Fruit fly (Drosophila melanogaster) whole organism, embryonic: ENCODE data around the gene Bsg.

Source experiments
- Ada2b ChIP-seq: fragments of 200-800 bp; sonication (Bioruptor generic); IDR thresholded peaks from 2 replicates; pipeline ENCODE4 v1.3.6; 2022; ENCODE audit warnings: missing biosample characterization, missing genetic modification characterization
- Antp ChIP-seq: fragments of 200-800 bp; sonication (Bioruptor generic); optimal IDR thresholded peaks from 3 replicates; lab custom pipeline; 2016; ENCODE audit warnings: missing biosample characterization, missing genetic modification characterization
- Bteb2 ChIP-seq: fragments of 200-800 bp; sonication (Bioruptor generic); optimal IDR thresholded peaks from 2 replicates; lab custom pipeline; 2016; ENCODE audit warnings: missing biosample characterization, missing genetic modification characterization
- CG1024 ChIP-seq: fragments of 200-800 bp; sonication (Bioruptor generic); IDR thresholded peaks from 2 replicates; pipeline ENCODE4 v1.3.6; 2022; ENCODE audit warnings: missing biosample characterization, missing genetic modification characterization
- CG10274 ChIP-seq: fragments of 200-800 bp; sonication (Bioruptor generic); optimal IDR thresholded peaks from 3 replicates; lab custom pipeline; 2017; ENCODE audit warnings: missing biosample characterization, mild to moderate bottlenecking, missing genetic modification characterization
- CG10431 ChIP-seq: fragments of 200-800 bp; sonication (Bioruptor generic); optimal IDR thresholded peaks from 3 replicates; lab custom pipeline; 2018; ENCODE audit warnings: missing biosample characterization, mild to moderate bottlenecking, missing genetic modification characterization
- CG10654 ChIP-seq: fragments of 200-800 bp; sonication (Bioruptor generic); optimal IDR thresholded peaks from 2 replicates; lab custom pipeline; 2016; ENCODE audit warnings: missing biosample characterization, missing genetic modification characterization
- CG11247 ChIP-seq: fragments of 200-800 bp; sonication (Bioruptor generic); IDR thresholded peaks from 2 replicates; pipeline ENCODE4 v1.3.6; 2022; ENCODE audit warnings: missing biosample characterization, missing genetic modification characterization
- CG12942 ChIP-seq: fragments of 200-800 bp; sonication (Bioruptor generic); optimal IDR thresholded peaks from 3 replicates; lab custom pipeline; 2016; ENCODE audit warnings: missing biosample characterization, missing genetic modification characterization
- CG15269 ChIP-seq: fragments of 200-800 bp; sonication (Bioruptor generic); optimal IDR thresholded peaks from 2 replicates; lab custom pipeline; 2018; ENCODE audit warnings: missing biosample characterization, mild to moderate bottlenecking, missing genetic modification characterization, moderate library complexity
- CG17802 ChIP-seq: fragments of 200-800 bp; sonication (Bioruptor generic); optimal IDR thresholded peaks from 2 replicates; lab custom pipeline; 2018; ENCODE audit warnings: missing biosample characterization, mild to moderate bottlenecking, missing genetic modification characterization, moderate library complexity
- CG2678 ChIP-seq: fragments of 200-800 bp; sonication (Bioruptor generic); optimal IDR thresholded peaks from 3 replicates; lab custom pipeline; 2019; ENCODE audit warnings: missing biosample characterization, mild to moderate bottlenecking, missing genetic modification characterization, moderate library complexity
- CG2712 ChIP-seq: fragments of 200-800 bp; optimal IDR thresholded peaks from 3 replicates; lab custom pipeline; 2019; ENCODE audit warnings: missing biosample characterization, mild to moderate bottlenecking, missing genetic modification characterization, moderate library complexity
- CG2889 ChIP-seq: fragments of 200-800 bp; sonication (Bioruptor generic); IDR thresholded peaks from 3 replicates; pipeline ENCODE4 v1.3.6; 2022; ENCODE audit warnings: missing biosample characterization, missing genetic modification characterization
- CG31441 ChIP-seq: fragments of 200-800 bp; sonication (Bioruptor generic); IDR thresholded peaks from 2 replicates; pipeline ENCODE4 v1.3.6; 2022; ENCODE audit warnings: missing biosample characterization, missing genetic modification characterization
- CG3163 ChIP-seq: fragments of 200-800 bp; sonication (Bioruptor generic); optimal IDR thresholded peaks from 3 replicates; lab custom pipeline; 2016; ENCODE audit warnings: missing biosample characterization, missing genetic modification characterization
- CG32772 ChIP-seq: fragments of 200-800 bp; sonication (Bioruptor generic); IDR thresholded peaks from 2 replicates; pipeline ENCODE4 v1.3.6; 2022; ENCODE audit warnings: missing biosample characterization, missing genetic modification characterization
- CG7556 ChIP-seq: fragments of 200-800 bp; sonication (Bioruptor generic); optimal IDR thresholded peaks from 2 replicates; lab custom pipeline; 2017; ENCODE audit warnings: missing biosample characterization, mild to moderate bottlenecking, missing genetic modification characterization
- CG7786 ChIP-seq: fragments of 200-800 bp; sonication (Bioruptor generic); optimal IDR thresholded peaks from 2 replicates; lab custom pipeline; 2016; ENCODE audit warnings: missing biosample characterization, missing genetic modification characterization
- CG9876 ChIP-seq: fragments of 200-800 bp; sonication (Bioruptor generic); optimal IDR thresholded peaks from 2 replicates; lab custom pipeline; 2016; ENCODE audit warnings: missing biosample characterization, missing genetic modification characterization
- CG9932 ChIP-seq: fragments of 200-800 bp; sonication (Bioruptor generic); IDR thresholded peaks from 2 replicates; pipeline ENCODE4 v1.3.6; 2022; ENCODE audit warnings: missing biosample characterization, missing genetic modification characterization
- Dad ChIP-seq: fragments of 200-800 bp; sonication (Bioruptor generic); optimal IDR thresholded peaks from 3 replicates; lab custom pipeline; 2016; ENCODE audit warnings: missing biosample characterization, missing genetic modification characterization
- H15 ChIP-seq: fragments of 200-800 bp; sonication (Bioruptor generic); IDR thresholded peaks from 3 replicates; pipeline ENCODE4 v1.3.6; 2022; ENCODE audit warnings: missing biosample characterization, missing genetic modification characterization
- H2.0 ChIP-seq: fragments of 200-800 bp; sonication (Bioruptor generic); IDR thresholded peaks from 2 replicates; pipeline ENCODE4 v1.3.6; 2022; ENCODE audit warnings: missing biosample characterization, missing genetic modification characterization
- Hr3 ChIP-seq: fragments of 200-800 bp; sonication (Bioruptor generic); optimal IDR thresholded peaks from 3 replicates; lab custom pipeline; 2016; ENCODE audit warnings: missing biosample characterization, missing genetic modification characterization
- MBD-R2 ChIP-seq: fragments of 200-800 bp; sonication (Bioruptor generic); IDR thresholded peaks from 2 replicates; pipeline ENCODE4 v1.3.6; 2022; ENCODE audit warnings: missing biosample characterization, missing genetic modification characterization
- MTF-1 ChIP-seq: fragments of 200-800 bp; sonication (Bioruptor generic); optimal IDR thresholded peaks from 2 replicates; lab custom pipeline; 2018; ENCODE audit warnings: missing biosample characterization, mild to moderate bottlenecking, missing genetic modification characterization, borderline replicate concordance
- Neu2 ChIP-seq: fragments of 200-800 bp; sonication (Bioruptor generic); optimal IDR thresholded peaks from 3 replicates; lab custom pipeline; 2016; ENCODE audit warnings: missing biosample characterization, missing genetic modification characterization, borderline replicate concordance
- Rfx ChIP-seq: fragments of 200-800 bp; sonication (Bioruptor generic); IDR thresholded peaks from 2 replicates; pipeline ENCODE4 v1.3.6; 2022; ENCODE audit warnings: missing biosample characterization, missing genetic modification characterization
- ase ChIP-seq: fragments of 200-800 bp; sonication (Bioruptor generic); IDR thresholded peaks from 3 replicates; pipeline ENCODE4 v1.3.6; 2022; ENCODE audit warnings: missing biosample characterization, missing genetic modification characterization
- bbx ChIP-seq: fragments of 200-800 bp; sonication (Bioruptor generic); IDR thresholded peaks from 2 replicates; pipeline ENCODE4 v1.3.6; 2022; ENCODE audit warnings: missing biosample characterization, missing genetic modification characterization; ENCODE audit not compliant: partially characterized antibody
- cad ChIP-seq: fragments of >200 bp; optimal IDR thresholded peaks from 2 replicates; lab custom pipeline; 2017; ENCODE audit warnings: missing biosample characterization, missing genetic modification characterization
- chif ChIP-seq, 2 experiments: fragments of 200-800 bp; sonication (Bioruptor generic); optimal IDR thresholded peaks; 3 replicates each; lab custom pipeline; 2016; ENCODE audit warnings: missing biosample characterization in 2 of 2, missing genetic modification characterization in 2 of 2
- cwo ChIP-seq: fragments of 200-800 bp; sonication (Bioruptor generic); optimal IDR thresholded peaks from 3 replicates; lab custom pipeline; 2017; ENCODE audit warnings: missing biosample characterization, missing genetic modification characterization, mild to moderate bottlenecking, moderate library complexity, missing genetic modification reagents
- danr ChIP-seq: fragments of 200-800 bp; sonication (Bioruptor generic); IDR thresholded peaks from 2 replicates; pipeline ENCODE4 v1.3.6; 2022; ENCODE audit warnings: missing biosample characterization, missing genetic modification characterization
- dmrt99B ChIP-seq: fragments of 200-800 bp; sonication (Bioruptor generic); optimal IDR thresholded peaks from 2 replicates; lab custom pipeline; 2018; ENCODE audit warnings: missing biosample characterization, mild to moderate bottlenecking, missing genetic modification characterization, moderate library complexity
- dpn ChIP-seq, 2 experiments: fragments of 200-800 bp; sonication (Bioruptor generic); optimal IDR thresholded peaks; 3 replicates each; lab custom pipeline; 2016; ENCODE audit warnings: missing biosample characterization in 2 of 2, missing genetic modification characterization in 2 of 2
- fd64A ChIP-seq: fragments of 200-800 bp; sonication (Bioruptor generic); optimal IDR thresholded peaks from 3 replicates; lab custom pipeline; 2018; ENCODE audit warnings: missing biosample characterization, mild to moderate bottlenecking, missing genetic modification characterization
- gro ChIP-seq: fragments of 200-800 bp; sonication (Bioruptor generic); optimal IDR thresholded peaks from 2 replicates; lab custom pipeline; 2016; ENCODE audit warnings: missing biosample characterization, missing genetic modification characterization
- hb ChIP-seq: fragments of 200-800 bp; sonication (Bioruptor generic); IDR thresholded peaks from 3 replicates; pipeline ENCODE4 v1.3.6; 2022; ENCODE audit warnings: missing biosample characterization, missing genetic modification characterization; ENCODE audit not compliant: partially characterized antibody
- hth ChIP-seq: fragments of >200 bp; optimal IDR thresholded peaks from 2 replicates; lab custom pipeline; 2017; ENCODE audit warnings: inconsistent platforms
- jigr1 ChIP-seq: fragments of 200-800 bp; sonication (Bioruptor generic); IDR thresholded peaks from 3 replicates; pipeline ENCODE4 v1.3.6; 2022; ENCODE audit warnings: missing biosample characterization, missing genetic modification characterization
- jumu ChIP-seq: fragments of 200-800 bp; sonication (Bioruptor generic); optimal IDR thresholded peaks from 3 replicates; lab custom pipeline; 2016; ENCODE audit warnings: missing biosample characterization, missing genetic modification characterization
- oc ChIP-seq: fragments of 200-800 bp; sonication (Bioruptor generic); optimal IDR thresholded peaks from 2 replicates; lab custom pipeline; 2018; ENCODE audit warnings: missing biosample characterization, mild to moderate bottlenecking, missing genetic modification characterization, moderate library complexity
- odd ChIP-seq: fragments of 200-800 bp; sonication (Bioruptor generic); optimal IDR thresholded peaks from 2 replicates; lab custom pipeline; 2017; ENCODE audit warnings: missing biosample characterization, mild to moderate bottlenecking, missing genetic modification characterization
- onecut ChIP-seq: fragments of 200-800 bp; sonication (Bioruptor generic); IDR thresholded peaks from 2 replicates; pipeline ENCODE4 v1.3.6; 2022; ENCODE audit warnings: missing biosample characterization, missing genetic modification characterization
- peb ChIP-seq: fragments of 200-800 bp; sonication (Bioruptor generic); IDR thresholded peaks from 2 replicates; pipeline ENCODE4 v1.3.6; 2022; ENCODE audit warnings: missing biosample characterization, missing genetic modification characterization
- sob ChIP-seq: fragments of 200-800 bp; sonication (Bioruptor generic); IDR thresholded peaks from 2 replicates; pipeline ENCODE4 v1.3.6; 2022; ENCODE audit warnings: missing biosample characterization, missing genetic modification characterization
- stc ChIP-seq: fragments of 200-800 bp; sonication (Bioruptor generic); IDR thresholded peaks from 2 replicates; pipeline ENCODE4 v1.3.6; 2022; ENCODE audit warnings: missing biosample characterization, missing genetic modification characterization
- tgo ChIP-seq: fragments of 200-800 bp; sonication (Bioruptor generic); IDR thresholded peaks from 3 replicates; pipeline ENCODE4 v1.3.6; 2022; ENCODE audit warnings: missing biosample characterization, missing genetic modification characterization

Bsg gene

DNA sequence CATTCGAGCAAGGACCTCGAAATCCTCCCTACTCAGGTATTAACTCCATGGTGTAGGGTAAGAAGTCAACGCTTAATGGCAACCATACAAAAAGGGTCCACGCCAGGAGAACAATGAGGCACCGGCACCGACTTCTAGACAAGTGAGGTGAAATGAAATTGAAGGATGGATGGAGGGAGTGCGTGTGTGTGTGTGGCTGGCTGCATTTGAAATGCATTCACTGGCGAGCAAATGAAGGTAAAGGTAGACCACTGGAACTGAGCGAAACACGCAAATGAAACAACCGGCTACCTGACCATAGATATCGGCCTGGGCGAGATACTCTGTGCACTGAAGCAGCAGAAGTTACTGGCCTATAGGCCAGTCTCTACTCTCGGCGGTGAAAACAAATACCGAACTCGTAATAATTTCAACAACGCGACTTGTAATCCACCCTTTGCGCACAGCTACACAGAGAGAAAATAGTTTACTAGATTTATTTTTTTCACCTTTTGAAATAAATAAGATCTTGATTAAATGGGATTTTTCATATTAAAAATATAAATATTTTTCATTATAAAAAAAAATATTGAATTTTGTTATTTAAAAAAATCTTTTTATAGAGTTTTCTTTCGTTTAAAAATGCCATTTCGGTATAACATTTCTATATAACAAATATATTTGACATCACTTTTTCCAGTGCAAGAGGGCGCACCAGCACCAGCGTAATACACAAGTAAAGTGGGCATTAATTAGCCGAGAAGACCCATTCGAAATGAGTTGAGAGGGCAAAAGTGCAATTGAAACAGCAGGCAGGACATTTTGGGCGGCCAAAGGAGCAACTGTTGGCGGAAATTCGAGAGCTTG lies 1.4 kb upstream of the Bsg start (continued):
- TF ChIP-seq Dad (GFP tag; lab: Kevin White, UChicago) (no peak), Hr3 (GFP tag; lab: Kevin White, UChicago) (peak; percentile 86), H15 (GFP tag; lab: Robert Waterston, UW) (no peak), MBD-R2 (peak; percentile 45), CG15269 (tag; lab: Kevin White, UChicago) (peak; percentile 87), CG9932 (GFP tag; lab: Robert Waterston, UW) (peak; percentile 58), CG3163 (GFP tag; lab: Kevin White, UChicago) (no peak), H2.0 (GFP tag; lab: Robert Waterston, UW) (peak; percentile 80), CG7786 (peak; percentile 9), bbx (GFP tag; lab: Robert Waterston, UW) (peak; percentile 8; the same call in 1 of the 2 replicates), hb (GFP tag; lab: Robert Waterston, UW) (no peak), CG9876 (GFP tag; lab: Kevin White, UChicago) (no peak), hth (lab: Kevin White, UChicago) (no peak), Antp (GFP tag; lab: Kevin White, UChicago) (peak; percentile 28), CG31441 (GFP tag; lab: Robert Waterston, UW) (peak; percentile 81), CG10274 (GFP tag; lab: Kevin White, UChicago) (no peak), CG12942 (GFP tag; lab: Kevin White, UChicago) (peak; percentile 62), CG17802 (tag; lab: Kevin White, UChicago) (no peak), fd64A (no peak), CG2889 (GFP tag; lab: Robert Waterston, UW) (0 out of 3 replicates have a peak, but pooled peaks have one; percentile 44), CG11247 (GFP tag; lab: Robert Waterston, UW) (peak; percentile 68), odd (GFP tag; lab: Kevin White, UChicago) (peak; percentile 84), cwo (GFP tag; lab: Kevin White, UChicago) (peak; percentile 30), CG1024 (GFP tag; lab: Robert Waterston, UW) (peak; percentile 74; the same call in 1 of the 2 replicates), Ada2b (no peak), dmrt99B (peak; percentile 89), CG2678 (tag; lab: Kevin White, UChicago) (no peak), Rfx (peak; percentile 79), jigr1 (peak; percentile 45; the same call in 1 of the 3 replicates), tgo (peak; percentile 92), CG7556 (peak; percentile 93), CG10431 (GFP tag; lab: Kevin White, UChicago) (peak; percentile 23), chif (GFP tag; optimal IDR thresholded peaks at IDR 0.05; lab: Kevin White, UChicago) (peak in 1 of 2 experiments; percentile 55), Bteb2 (GFP tag; lab: Kevin White, UChicago) (peak; percentile 46), CG32772 (GFP tag; lab: Robert Waterston, UW) (no peak), CG2712 (peak; percentile 92), jumu (GFP tag; lab: Kevin White, UChicago) (no peak), dpn (GFP tag; optimal IDR thresholded peaks at IDR 0.05; lab: Kevin White, UChicago) (peak in 1 of 2 experiments; percentile 79), gro (GFP tag; lab: Kevin White, UChicago) (no peak), stc (GFP tag; lab: Robert Waterston, UW) (peak; percentile 31; the same call in 1 of the 2 replicates), ase (GFP tag; lab: Robert Waterston, UW) (0 out of 3 replicates have a peak, but pooled peaks have one; percentile 21), sob (GFP tag; lab: Robert Waterston, UW) (peak; percentile 84), peb (GFP tag; lab: Robert Waterston, UW) (0 out of 2 replicates have a peak, but pooled peaks have one; percentile 6), oc (peak; percentile 82), Neu2 (GFP tag; lab: Kevin White, UChicago) (no peak), danr (GFP tag; lab: Robert Waterston, UW) (no peak; the same call in none of the 2 replicates), cad (GFP tag; lab: Kevin White, UChicago) (no peak), MTF-1 (GFP tag; lab: Kevin White, UChicago) (no peak), CG10654 (GFP tag; lab: Kevin White, UChicago) (peak; percentile 56), onecut (GFP tag; lab: Robert Waterston, UW) (peak; percentile 83; the same call in 1 of the 2 replicates)
